Fruit fly (Drosophila melanogaster) whole organism, embryonic: Measurements from ENCODE around the gene CG42727.

ENCODE experiments used
- CG10979 ChIP-seq: fragments of 200-800 bp; sonication (Bioruptor generic); optimal IDR thresholded peaks from 2 replicates; lab custom pipeline; 2018; ENCODE audit warnings: missing biosample characterization, mild to moderate bottlenecking, missing genetic modification characterization, moderate library complexity
- CG11504 ChIP-seq: fragments of 200-800 bp; sonication (Bioruptor generic); optimal IDR thresholded peaks from 3 replicates; lab custom pipeline; 2019; ENCODE audit warnings: missing biosample characterization, mild to moderate bottlenecking, missing genetic modification characterization, moderate library complexity
- CG12769 ChIP-seq: fragments of 200-800 bp; sonication (Bioruptor generic); optimal IDR thresholded peaks from 2 replicates; lab custom pipeline; 2019; ENCODE audit warnings: missing biosample characterization, mild to moderate bottlenecking, missing genetic modification characterization, moderate library complexity
- CG15514 ChIP-seq: fragments of 200-800 bp; sonication (Bioruptor generic); optimal IDR thresholded peaks from 3 replicates; lab custom pipeline; 2017; ENCODE audit warnings: missing biosample characterization, missing genetic modification characterization, mild to moderate bottlenecking, moderate library complexity, missing genetic modification reagents
- CG17359 ChIP-seq: fragments of 200-800 bp; sonication (Bioruptor generic); optimal IDR thresholded peaks from 3 replicates; lab custom pipeline; 2018; ENCODE audit warnings: missing biosample characterization, mild to moderate bottlenecking, missing genetic modification characterization, moderate library complexity
- CG17385 ChIP-seq: fragments of 200-800 bp; sonication (Bioruptor generic); optimal IDR thresholded peaks from 3 replicates; lab custom pipeline; 2018; ENCODE audit warnings: missing biosample characterization, mild to moderate bottlenecking, missing genetic modification characterization
- CG1832 ChIP-seq: fragments of 200-800 bp; sonication (Bioruptor generic); optimal IDR thresholded peaks from 2 replicates; lab custom pipeline; 2017; ENCODE audit warnings: missing biosample characterization, mild to moderate bottlenecking, missing genetic modification characterization, inconsistent platforms
- CG18599 ChIP-seq: fragments of 200-800 bp; sonication (Bioruptor generic); optimal IDR thresholded peaks from 3 replicates; lab custom pipeline; 2017; ENCODE audit warnings: missing biosample characterization, missing genetic modification characterization, mild to moderate bottlenecking, moderate library complexity, missing genetic modification reagents
- CG2129 ChIP-seq: fragments of 200-800 bp; sonication (Bioruptor generic); IDR thresholded peaks from 2 replicates; pipeline ENCODE4 v1.3.6; 2022; ENCODE audit warnings: missing biosample characterization, missing genetic modification characterization; ENCODE audit not compliant: partially characterized antibody
- CG32532 ChIP-seq: fragments of 200-800 bp; sonication (Bioruptor generic); IDR thresholded peaks from 2 replicates; pipeline ENCODE4 v1.3.6; 2022; ENCODE audit warnings: missing biosample characterization, missing genetic modification characterization
- CG3407 ChIP-seq: fragments of 200-800 bp; sonication (Bioruptor generic); optimal IDR thresholded peaks from 2 replicates; lab custom pipeline; 2018; ENCODE audit warnings: missing biosample characterization, mild to moderate bottlenecking, missing genetic modification characterization
- CG3847 ChIP-seq: fragments of 200-800 bp; sonication (Bioruptor generic); IDR thresholded peaks from 2 replicates; pipeline ENCODE4 v1.3.6; 2022; ENCODE audit warnings: missing biosample characterization, missing genetic modification characterization
- CG4730 ChIP-seq: fragments of 200-800 bp; sonication (Bioruptor generic); IDR thresholded peaks from 2 replicates; pipeline ENCODE4 v1.3.6; 2022; ENCODE audit warnings: missing biosample characterization, missing genetic modification characterization
- CG7745 ChIP-seq: fragments of 200-800 bp; sonication (Bioruptor generic); optimal IDR thresholded peaks from 2 replicates; lab custom pipeline; 2018; ENCODE audit warnings: missing biosample characterization, mild to moderate bottlenecking, missing genetic modification characterization, moderate library complexity
- CG7963 ChIP-seq: fragments of 200-800 bp; sonication (Bioruptor generic); IDR thresholded peaks from 3 replicates; pipeline ENCODE4 v1.3.6; 2022; ENCODE audit warnings: missing biosample characterization, missing genetic modification characterization; ENCODE audit not compliant: partially characterized antibody
- CG9437 ChIP-seq: fragments of 200-800 bp; sonication (Bioruptor generic); optimal IDR thresholded peaks from 2 replicates; lab custom pipeline; 2018; ENCODE audit warnings: missing biosample characterization, mild to moderate bottlenecking, missing genetic modification characterization
- CG9609 ChIP-seq: fragments of 200-800 bp; sonication (Bioruptor generic); optimal IDR thresholded peaks from 3 replicates; lab custom pipeline; 2016; ENCODE audit warnings: missing biosample characterization, missing genetic modification characterization
- CG9727 ChIP-seq: fragments of 200-800 bp; sonication (Bioruptor generic); optimal IDR thresholded peaks from 3 replicates; lab custom pipeline; 2017; ENCODE audit warnings: missing biosample characterization, mild to moderate bottlenecking, missing genetic modification characterization
- CkIIα-i1 ChIP-seq: fragments of 200-800 bp; sonication (Bioruptor generic); IDR thresholded peaks from 2 replicates; pipeline ENCODE4 v1.3.6; 2022; ENCODE audit warnings: missing biosample characterization, missing genetic modification characterization
- Dek ChIP-seq: fragments of 200-800 bp; sonication (Bioruptor generic); optimal IDR thresholded peaks from 3 replicates; lab custom pipeline; 2019; ENCODE audit warnings: missing biosample characterization, mild to moderate bottlenecking, missing genetic modification characterization, moderate library complexity
- Doc3 ChIP-seq: fragments of 200-800 bp; sonication (Bioruptor generic); IDR thresholded peaks from 3 replicates; pipeline ENCODE4 v1.3.6; 2022; ENCODE audit warnings: missing biosample characterization, missing genetic modification characterization; ENCODE audit not compliant: partially characterized antibody
- Dp ChIP-seq: fragments of 200-800 bp; sonication (Bioruptor generic); optimal IDR thresholded peaks from 2 replicates; lab custom pipeline; 2018; ENCODE audit warnings: missing biosample characterization, mild to moderate bottlenecking, missing genetic modification characterization, moderate library complexity
- E2f1 ChIP-seq: fragments of 200-800 bp; sonication (Bioruptor generic); IDR thresholded peaks from 2 replicates; pipeline ENCODE4 v1.3.6; 2022; ENCODE audit warnings: missing biosample characterization, missing genetic modification characterization
- HLH3B ChIP-seq: fragments of 200-800 bp; sonication (Bioruptor generic); IDR thresholded peaks from 2 replicates; pipeline ENCODE4 v1.3.6; 2022; ENCODE audit warnings: missing biosample characterization, missing genetic modification characterization
- Hr3 ChIP-seq: fragments of 200-800 bp; sonication (Bioruptor generic); optimal IDR thresholded peaks from 3 replicates; lab custom pipeline; 2016; ENCODE audit warnings: missing biosample characterization, missing genetic modification characterization
- Mad ChIP-seq: fragments of 200-800 bp; sonication (Bioruptor generic); optimal IDR thresholded peaks from 2 replicates; lab custom pipeline; 2016; ENCODE audit warnings: missing biosample characterization, missing genetic modification characterization
- Meics ChIP-seq: fragments of 200-800 bp; sonication (Bioruptor generic); optimal IDR thresholded peaks from 2 replicates; lab custom pipeline; 2017; ENCODE audit warnings: missing biosample characterization, mild to moderate bottlenecking, missing genetic modification characterization
- Nf-YC ChIP-seq: fragments of 200-800 bp; optimal IDR thresholded peaks from 3 replicates; lab custom pipeline; 2019; ENCODE audit warnings: missing biosample characterization, mild to moderate bottlenecking, missing genetic modification characterization, moderate library complexity
- Pdp1 ChIP-seq, 2 experiments: fragments of 200-800 bp; sonication (Bioruptor generic); optimal IDR thresholded peaks; 3 replicates each; lab custom pipeline; 2016; ENCODE audit warnings: missing biosample characterization in 2 of 2, missing genetic modification characterization in 2 of 2, mild to moderate bottlenecking in 1 of 2, moderate library complexity in 1 of 2
- Ptx1 ChIP-seq: fragments of 200-800 bp; sonication (Bioruptor generic); IDR thresholded peaks from 2 replicates; pipeline ENCODE4 v1.3.6; 2022; ENCODE audit warnings: missing biosample characterization, missing genetic modification characterization
- Scr ChIP-seq: fragments of 200-800 bp; sonication (Bioruptor generic); IDR thresholded peaks from 2 replicates; pipeline ENCODE4 v1.3.6; 2022; ENCODE audit warnings: missing biosample characterization, missing genetic modification characterization; ENCODE audit not compliant: partially characterized antibody
- Sox102F ChIP-seq: fragments of 200-800 bp; sonication (Bioruptor generic); optimal IDR thresholded peaks from 2 replicates; lab custom pipeline; 2018; ENCODE audit warnings: missing biosample characterization, mild to moderate bottlenecking, missing genetic modification characterization, moderate library complexity
- ap ChIP-seq: fragments of 200-800 bp; sonication (Bioruptor generic); IDR thresholded peaks from 2 replicates; pipeline ENCODE4 v1.3.6; 2022; ENCODE audit warnings: missing biosample characterization, missing genetic modification characterization
- ase ChIP-seq: fragments of 200-800 bp; sonication (Bioruptor generic); IDR thresholded peaks from 3 replicates; pipeline ENCODE4 v1.3.6; 2022; ENCODE audit warnings: missing biosample characterization, missing genetic modification characterization
- az2 ChIP-seq: fragments of 200-800 bp; sonication (Bioruptor generic); optimal IDR thresholded peaks from 3 replicates; lab custom pipeline; 2016; ENCODE audit warnings: missing biosample characterization, missing genetic modification characterization
- chif ChIP-seq, 2 experiments: fragments of 200-800 bp; sonication (Bioruptor generic); optimal IDR thresholded peaks; 3 replicates each; lab custom pipeline; 2016; ENCODE audit warnings: missing biosample characterization in 2 of 2, missing genetic modification characterization in 2 of 2
- dm ChIP-seq: fragments of 200-800 bp; sonication (Bioruptor generic); optimal IDR thresholded peaks from 3 replicates; lab custom pipeline; 2016; ENCODE audit warnings: missing biosample characterization, missing genetic modification characterization
- ewg ChIP-seq: fragments of 200-800 bp; sonication (Bioruptor generic); optimal IDR thresholded peaks from 3 replicates; lab custom pipeline; 2017; ENCODE audit warnings: mild to moderate bottlenecking, missing biosample characterization, missing genetic modification reagents, missing genetic modification characterization
- gfzf ChIP-seq: fragments of 200-800 bp; sonication (Bioruptor generic); optimal IDR thresholded peaks from 2 replicates; lab custom pipeline; 2016; ENCODE audit warnings: missing biosample characterization, mild to moderate bottlenecking, missing genetic modification characterization, moderate library complexity
- gro ChIP-seq: fragments of 200-800 bp; sonication (Bioruptor generic); optimal IDR thresholded peaks from 2 replicates; lab custom pipeline; 2016; ENCODE audit warnings: missing biosample characterization, missing genetic modification characterization
- kni ChIP-seq: fragments of 200-800 bp; sonication (Bioruptor generic); optimal IDR thresholded peaks from 3 replicates; lab custom pipeline; 2017; ENCODE audit warnings: mild to moderate bottlenecking, missing biosample characterization, missing genetic modification reagents, missing genetic modification characterization
- mam ChIP-seq: fragments of 200-800 bp; sonication (Bioruptor generic); optimal IDR thresholded peaks from 3 replicates; lab custom pipeline; 2016; ENCODE audit warnings: missing biosample characterization, missing genetic modification characterization
- nom ChIP-seq: fragments of 200-800 bp; sonication (Bioruptor generic); optimal IDR thresholded peaks from 2 replicates; lab custom pipeline; 2017; ENCODE audit warnings: missing biosample characterization, missing genetic modification characterization, mild to moderate bottlenecking, moderate library complexity, missing genetic modification reagents
- odd ChIP-seq: fragments of 200-800 bp; sonication (Bioruptor generic); optimal IDR thresholded peaks from 2 replicates; lab custom pipeline; 2017; ENCODE audit warnings: missing biosample characterization, mild to moderate bottlenecking, missing genetic modification characterization
- prd ChIP-seq, 3 experiments: fragments of >200 bp in 2 of 3; fragments of 200-800 bp in 1 of 3; sonication (Bioruptor generic) in 1 of 3; optimal IDR thresholded peaks in 2 of 3; IDR thresholded peaks in 1 of 3; 2 replicates in 2 of 3; 3 replicates in 1 of 3; pipeline versions ENCODE4 v1.3.6 to Lab custom; 2017 to 2022; ENCODE audit warnings: missing biosample characterization in 1 of 3, missing genetic modification characterization in 1 of 3
- repo ChIP-seq: fragments of 200-800 bp; sonication (Bioruptor generic); optimal IDR thresholded peaks from 2 replicates; lab custom pipeline; 2016; ENCODE audit warnings: missing biosample characterization, missing genetic modification characterization
- trem ChIP-seq: fragments of 200-800 bp; optimal IDR thresholded peaks from 3 replicates; lab custom pipeline; 2019; ENCODE audit warnings: missing biosample characterization, mild to moderate bottlenecking, missing genetic modification characterization, moderate library complexity
- vvl ChIP-seq: fragments of 200-800 bp; sonication (Bioruptor generic); IDR thresholded peaks from 2 replicates; pipeline ENCODE4 v1.3.6; 2022; ENCODE audit warnings: missing biosample characterization, missing genetic modification characterization
- zfh1 ChIP-seq: fragments of 200-800 bp; sonication (Bioruptor generic); IDR thresholded peaks from 3 replicates; pipeline ENCODE4 v1.3.6; 2022; ENCODE audit warnings: missing biosample characterization, missing genetic modification characterization
- zfh2 ChIP-seq: fragments of 200-800 bp; sonication (Bioruptor generic); optimal IDR thresholded peaks from 2 replicates; lab custom pipeline; 2016; ENCODE audit warnings: missing biosample characterization, missing genetic modification characterization

Gene CG42727

dm6 chr3R:15330472-15330871 lies 17.4 kb upstream of the CG42727 start, which contains the start of gene mRpL9 (continued):
- TF ChIP-seq Dp (peak; percentile 61), CG32532 (GFP tag; lab: Robert Waterston, UW) (peak; percentile 51; the same call in 1 of the 2 replicates), CG18599 (GFP tag; lab: Kevin White, UChicago) (no peak), ase (GFP tag; lab: Robert Waterston, UW) (no peak), CG11504 (tag; lab: Kevin White, UChicago) (no peak), zfh1 (GFP tag; lab: Robert Waterston, UW) (no peak), prd (optimal IDR thresholded peaks at IDR 0.05; lab: Kevin White, UChicago) (no peak), prd (GFP tag; IDR thresholded peaks at IDR 0.05; lab: Robert Waterston, UW) (no peak; the same call in 2 of the 3 replicates), CG15514 (peak; percentile 52), Ptx1 (GFP tag; lab: Robert Waterston, UW) (no peak), CG3847 (GFP tag; lab: Robert Waterston, UW) (peak; percentile 58), dm (GFP tag; lab: Kevin White, UChicago) (no peak), gfzf (peak; percentile 31), Pdp1 (GFP tag; optimal IDR thresholded peaks at IDR 0.05; lab: Kevin White, UChicago) (peak in 1 of 2 experiments; percentile 93), vvl (GFP tag; lab: Robert Waterston, UW) (no peak; the same call in 1 of the 2 replicates), nom (no peak), CG9727 (GFP tag; lab: Kevin White, UChicago) (peak; percentile 0), CG4730 (no peak), CG17385 (GFP tag; lab: Kevin White, UChicago) (no peak), CG2129 (GFP tag; lab: Robert Waterston, UW) (no peak), chif (GFP tag; optimal IDR thresholded peaks at IDR 0.05; lab: Kevin White, UChicago) (no peak), HLH3B (GFP tag; lab: Robert Waterston, UW) (no peak), repo (GFP tag; lab: Kevin White, UChicago) (no peak), ap (GFP tag; lab: Robert Waterston, UW) (no peak), Sox102F (GFP tag; lab: Kevin White, UChicago) (no peak), odd (no peak), ewg (GFP tag; lab: Kevin White, UChicago) (no peak), Doc3 (GFP tag; lab: Robert Waterston, UW) (peak; percentile 34; the same call in 1 of the 3 replicates), CG7745 (tag; lab: Kevin White, UChicago) (no peak), Scr (peak; percentile 27; the same call in 1 of the 2 replicates), Meics (GFP tag; lab: Kevin White, UChicago) (peak; percentile 6), Hr3 (GFP tag; lab: Kevin White, UChicago) (no peak), CG10979 (tag; lab: Kevin White, UChicago) (peak; percentile 14), Mad (GFP tag; lab: Kevin White, UChicago) (peak; percentile 22), Dek (no peak), CG9437 (GFP tag; lab: Kevin White, UChicago) (peak; percentile 90), gro (no peak), CG17359 (tag; lab: Kevin White, UChicago) (no peak), CG9609 (GFP tag; lab: Kevin White, UChicago) (no peak), CG3407 (GFP tag; lab: Kevin White, UChicago) (no peak), trem (tag; lab: Kevin White, UChicago) (peak; percentile 67), CG1832 (GFP tag; lab: Kevin White, UChicago) (no peak), E2f1 (GFP tag; lab: Robert Waterston, UW) (no peak), CG7963 (GFP tag; lab: Robert Waterston, UW) (no peak), CkIIα-i1 (GFP tag; lab: Robert Waterston, UW) (no peak), kni (GFP tag; lab: Kevin White, UChicago) (no peak), Nf-YC (tag; lab: Kevin White, UChicago) (peak; percentile 26), zfh2 (GFP tag; lab: Kevin White, UChicago) (peak; percentile 56), CG12769 (tag; lab: Kevin White, UChicago) (no peak), mam (GFP tag; lab: Kevin White, UChicago) (peak; percentile 40), az2 (GFP tag; lab: Kevin White, UChicago) (no peak)
